Fruit fly (Drosophila melanogaster) whole organism, embryonic: ENCODE measurements around the gene pasi2.
A peak's percentile ranks its signal among the peaks of the same experiment; 100 is the strongest.

Experiments
- Antp ChIP-seq: fragments of 200-800 bp; sonication (Bioruptor generic); optimal IDR thresholded peaks from 3 replicates; lab custom pipeline; 2016; ENCODE audit warnings: missing biosample characterization, missing genetic modification characterization
- CG11085 ChIP-seq: fragments of 200-800 bp; sonication (Bioruptor generic); IDR thresholded peaks from 2 replicates; pipeline ENCODE4 v1.3.6; 2022; ENCODE audit warnings: missing biosample characterization, missing genetic modification characterization
- CG11696 ChIP-seq: fragments of 200-800 bp; sonication (Bioruptor generic); IDR thresholded peaks from 2 replicates; pipeline ENCODE4 v1.3.6; 2022; ENCODE audit warnings: missing biosample characterization, missing genetic modification characterization
- CG1233 ChIP-seq: fragments of 200-800 bp; sonication (Bioruptor generic); optimal IDR thresholded peaks from 4 replicates; lab custom pipeline; 2018; ENCODE audit warnings: missing biosample characterization, mild to moderate bottlenecking, missing genetic modification characterization
- CG12942 ChIP-seq: fragments of 200-800 bp; sonication (Bioruptor generic); optimal IDR thresholded peaks from 3 replicates; lab custom pipeline; 2016; ENCODE audit warnings: missing biosample characterization, missing genetic modification characterization
- CG15073 ChIP-seq: fragments of 200-800 bp; sonication (Bioruptor generic); optimal IDR thresholded peaks from 2 replicates; lab custom pipeline; 2016; ENCODE audit warnings: missing biosample characterization, missing genetic modification characterization
- CG2116 ChIP-seq: fragments of 200-800 bp; sonication (Bioruptor generic); optimal IDR thresholded peaks from 3 replicates; lab custom pipeline; 2018; ENCODE audit warnings: missing biosample characterization, mild to moderate bottlenecking, missing genetic modification characterization
- CG2129 ChIP-seq: fragments of 200-800 bp; sonication (Bioruptor generic); IDR thresholded peaks from 2 replicates; pipeline ENCODE4 v1.3.6; 2022; ENCODE audit warnings: missing biosample characterization, missing genetic modification characterization; ENCODE audit not compliant: partially characterized antibody
- CG32532 ChIP-seq: fragments of 200-800 bp; sonication (Bioruptor generic); IDR thresholded peaks from 2 replicates; pipeline ENCODE4 v1.3.6; 2022; ENCODE audit warnings: missing biosample characterization, missing genetic modification characterization
- CG32772 ChIP-seq: fragments of 200-800 bp; sonication (Bioruptor generic); IDR thresholded peaks from 2 replicates; pipeline ENCODE4 v1.3.6; 2022; ENCODE audit warnings: missing biosample characterization, missing genetic modification characterization
- CG33213 ChIP-seq: fragments of 200-800 bp; sonication (Bioruptor generic); optimal IDR thresholded peaks from 3 replicates; lab custom pipeline; 2016; ENCODE audit warnings: missing biosample characterization, missing genetic modification characterization
- CG34422 ChIP-seq: fragments of 200-800 bp; sonication (Bioruptor generic); IDR thresholded peaks from 3 replicates; pipeline ENCODE4 v1.3.6; 2022; ENCODE audit warnings: missing biosample characterization, missing genetic modification characterization
- CG3995 ChIP-seq: fragments of 200-800 bp; sonication (Bioruptor generic); optimal IDR thresholded peaks from 3 replicates; lab custom pipeline; 2016; ENCODE audit warnings: missing biosample characterization, missing genetic modification characterization
- CG6254 ChIP-seq: fragments of 200-800 bp; sonication (Bioruptor generic); optimal IDR thresholded peaks from 3 replicates; lab custom pipeline; 2017; ENCODE audit warnings: mild to moderate bottlenecking, missing biosample characterization, missing genetic modification reagents, missing genetic modification characterization
- CG6689 ChIP-seq: fragments of 200-800 bp; sonication (Bioruptor generic); IDR thresholded peaks from 2 replicates; pipeline ENCODE4 v1.3.6; 2022; ENCODE audit warnings: missing biosample characterization, missing genetic modification characterization
- CG7556 ChIP-seq: fragments of 200-800 bp; sonication (Bioruptor generic); optimal IDR thresholded peaks from 2 replicates; lab custom pipeline; 2017; ENCODE audit warnings: missing biosample characterization, mild to moderate bottlenecking, missing genetic modification characterization
- CG8765 ChIP-seq: fragments of 200-800 bp; sonication (Bioruptor generic); IDR thresholded peaks from 2 replicates; pipeline ENCODE4 v1.3.6; 2022; ENCODE audit warnings: missing biosample characterization, missing genetic modification characterization
- CG9215 ChIP-seq: fragments of 200-800 bp; sonication (Bioruptor generic); IDR thresholded peaks from 2 replicates; pipeline ENCODE4 v1.3.6; 2022; ENCODE audit warnings: missing biosample characterization, missing genetic modification characterization
- Dll ChIP-seq: fragments of 200-800 bp; sonication (Bioruptor generic); IDR thresholded peaks from 4 replicates; pipeline ENCODE4 v1.3.6; 2022; ENCODE audit warnings: missing biosample characterization, missing genetic modification characterization; ENCODE audit not compliant: partially characterized antibody
- Ets65A ChIP-seq: fragments of 200-800 bp; sonication (Bioruptor generic); peaks from one replicate; lab custom pipeline; 2016; ENCODE audit warnings: missing biosample characterization, missing genetic modification characterization
- Fer1 ChIP-seq: fragments of 200-800 bp; sonication (Bioruptor generic); optimal IDR thresholded peaks from 2 replicates; lab custom pipeline; 2017; ENCODE audit warnings: missing biosample characterization, mild to moderate bottlenecking, missing genetic modification characterization
- Hmx ChIP-seq: fragments of 200-800 bp; sonication (Bioruptor generic); optimal IDR thresholded peaks from 2 replicates; lab custom pipeline; 2016; ENCODE audit warnings: missing biosample characterization, missing genetic modification characterization
- Hr3 ChIP-seq: fragments of 200-800 bp; sonication (Bioruptor generic); optimal IDR thresholded peaks from 3 replicates; lab custom pipeline; 2016; ENCODE audit warnings: missing biosample characterization, missing genetic modification characterization
- Hsf ChIP-seq: fragments of 200-800 bp; sonication (Bioruptor generic); optimal IDR thresholded peaks from 3 replicates; lab custom pipeline; 2016; ENCODE audit warnings: missing biosample characterization, missing genetic modification characterization
- MESR4 ChIP-seq: fragments of 200-800 bp; sonication (Bioruptor generic); optimal IDR thresholded peaks from 2 replicates; lab custom pipeline; 2018; ENCODE audit warnings: missing biosample characterization, mild to moderate bottlenecking, missing genetic modification characterization, moderate library complexity
- Meics ChIP-seq: fragments of 200-800 bp; sonication (Bioruptor generic); optimal IDR thresholded peaks from 2 replicates; lab custom pipeline; 2017; ENCODE audit warnings: missing biosample characterization, mild to moderate bottlenecking, missing genetic modification characterization
- NC2α ChIP-seq: fragments of 200-800 bp; sonication (Bioruptor generic); optimal IDR thresholded peaks from 2 replicates; lab custom pipeline; 2016; ENCODE audit warnings: missing biosample characterization, missing genetic modification characterization
- Neu2 ChIP-seq: fragments of 200-800 bp; sonication (Bioruptor generic); optimal IDR thresholded peaks from 3 replicates; lab custom pipeline; 2016; ENCODE audit warnings: missing biosample characterization, missing genetic modification characterization, borderline replicate concordance
- Oaz ChIP-seq: fragments of 200-800 bp; sonication (Bioruptor generic); IDR thresholded peaks from 2 replicates; pipeline ENCODE4 v1.3.6; 2022; ENCODE audit warnings: missing biosample characterization, missing genetic modification characterization
- Spps ChIP-seq: fragments of 200-800 bp; sonication (Bioruptor generic); optimal IDR thresholded peaks from 2 replicates; lab custom pipeline; 2018; ENCODE audit warnings: missing biosample characterization, mild to moderate bottlenecking, missing genetic modification characterization
- br ChIP-seq: fragments of >200 bp; optimal IDR thresholded peaks from 2 replicates; lab custom pipeline; 2017
- cas ChIP-seq: fragments of 200-800 bp; sonication (Bioruptor generic); IDR thresholded peaks from 2 replicates; pipeline ENCODE4 v1.3.6; 2022; ENCODE audit warnings: missing biosample characterization, missing genetic modification characterization
- caup ChIP-seq: fragments of 200-800 bp; sonication (Bioruptor generic); optimal IDR thresholded peaks from 3 replicates; lab custom pipeline; 2017; ENCODE audit warnings: missing biosample characterization, mild to moderate bottlenecking, missing genetic modification characterization, moderate library complexity; ENCODE audit not compliant: severe bottlenecking
- chn ChIP-seq: fragments of 200-800 bp; sonication (Bioruptor generic); optimal IDR thresholded peaks from 2 replicates; lab custom pipeline; 2016; ENCODE audit warnings: missing biosample characterization, missing genetic modification characterization
- corto ChIP-seq: fragments of 200-800 bp; sonication (Bioruptor generic); optimal IDR thresholded peaks from 2 replicates; lab custom pipeline; 2016; ENCODE audit warnings: missing biosample characterization, mild to moderate bottlenecking, missing genetic modification characterization, moderate library complexity
- crol ChIP-seq: fragments of 200-800 bp; sonication (Bioruptor generic); IDR thresholded peaks from 2 replicates; pipeline ENCODE4 v1.3.6; 2022; ENCODE audit warnings: missing biosample characterization, missing genetic modification characterization
- da ChIP-seq: fragments of 200-800 bp; sonication (Bioruptor generic); optimal IDR thresholded peaks from 2 replicates; lab custom pipeline; 2016; ENCODE audit warnings: missing biosample characterization, missing genetic modification characterization
- dati ChIP-seq: fragments of 200-800 bp; sonication (Bioruptor generic); IDR thresholded peaks from 2 replicates; pipeline ENCODE4 v1.3.6; 2022; ENCODE audit warnings: missing biosample characterization, missing genetic modification characterization
- en ChIP-seq: fragments of 200-800 bp; sonication (Bioruptor generic); optimal IDR thresholded peaks from 2 replicates; lab custom pipeline; 2016; ENCODE audit warnings: missing biosample characterization, missing genetic modification characterization
- exex ChIP-seq: fragments of 200-800 bp; sonication (Bioruptor generic); optimal IDR thresholded peaks from 4 replicates; lab custom pipeline; 2018; ENCODE audit warnings: missing biosample characterization, mild to moderate bottlenecking, missing genetic modification characterization, moderate library complexity
- ftz-f1 ChIP-seq: fragments of 200-800 bp; sonication (Bioruptor generic); optimal IDR thresholded peaks from 2 replicates; lab custom pipeline; 2016; ENCODE audit warnings: missing biosample characterization, missing genetic modification characterization
- ham ChIP-seq: fragments of 200-800 bp; sonication (Bioruptor generic); IDR thresholded peaks from 2 replicates; pipeline ENCODE4 v1.3.6; 2022; ENCODE audit warnings: missing biosample characterization, missing genetic modification characterization
- hkb ChIP-seq, 2 experiments: fragments of 200-800 bp in 1 of 2; fragments of >200 bp in 1 of 2; sonication (Bioruptor generic) in 1 of 2; IDR thresholded peaks in 1 of 2; optimal IDR thresholded peaks in 1 of 2; 2 replicates each; pipeline versions ENCODE4 v1.3.6 to Lab custom; 2017 to 2022; ENCODE audit warnings: missing biosample characterization in 1 of 2, missing genetic modification characterization in 1 of 2
- klu ChIP-seq: fragments of 200-800 bp; sonication (Bioruptor generic); IDR thresholded peaks from 2 replicates; pipeline ENCODE4 v1.3.6; 2022; ENCODE audit warnings: missing biosample characterization, missing genetic modification characterization
- pros ChIP-seq: fragments of 200-800 bp; sonication (Bioruptor generic); optimal IDR thresholded peaks from 3 replicates; lab custom pipeline; 2019; ENCODE audit warnings: missing biosample characterization, mild to moderate bottlenecking, missing genetic modification characterization, moderate library complexity
- row ChIP-seq: fragments of 200-800 bp; sonication (Bioruptor generic); IDR thresholded peaks from 3 replicates; pipeline ENCODE4 v1.3.6; 2022; ENCODE audit warnings: missing biosample characterization, missing genetic modification characterization
- slou ChIP-seq: fragments of 200-800 bp; sonication (Bioruptor generic); optimal IDR thresholded peaks from 3 replicates; lab custom pipeline; 2016; ENCODE audit warnings: missing biosample characterization, missing genetic modification characterization
- trh ChIP-seq: fragments of 200-800 bp; sonication (Bioruptor generic); optimal IDR thresholded peaks from 2 replicates; lab custom pipeline; 2016; ENCODE audit warnings: missing biosample characterization, missing genetic modification characterization
- tx ChIP-seq: fragments of 200-800 bp; sonication (Bioruptor generic); optimal IDR thresholded peaks from 2 replicates; lab custom pipeline; 2016; ENCODE audit warnings: missing biosample characterization, missing genetic modification characterization

The pasi2 gene

dm6 chr3R:9341189-9342012 lies 6.4 kb downstream of the pasi2 start (continued):
- peak; percentile 20 for TF ChIP-seq tx (GFP tag; lab: Kevin White, UChicago)
- TF ChIP-seq CG1233, result peak; percentile 76
- TF ChIP-seq CG32772 (GFP tag; lab: Robert Waterston, UW), result 0 out of 2 replicates have a peak, but pooled peaks have one; percentile 36
- TF ChIP-seq row (GFP tag; lab: Robert Waterston, UW), result peak; percentile 98
- peak; percentile 80 for TF ChIP-seq caup (GFP tag; lab: Kevin White, UChicago)
- peak; percentile 46; the same call in 1 of the 2 replicates for TF ChIP-seq crol
- TF ChIP-seq cas (GFP tag; lab: Robert Waterston, UW), result peak; percentile 60; the same call in 1 of the 2 replicates
- peak; percentile 61 for TF ChIP-seq NC2α
- no peak; the same call in 1 of the 2 replicates for TF ChIP-seq ham (GFP tag; lab: Robert Waterston, UW)
- peak; percentile 1 for TF ChIP-seq da (GFP tag; lab: Kevin White, UChicago)
- TF ChIP-seq ftz-f1, result no peak
- peak; percentile 91 for TF ChIP-seq Fer1 (GFP tag; lab: Kevin White, UChicago)
- peak; percentile 70 for TF ChIP-seq Hsf (GFP tag; lab: Kevin White, UChicago)
- no peak for TF ChIP-seq br (lab: Kevin White, UChicago)
- peak; percentile 93 for TF ChIP-seq CG2129 (GFP tag; lab: Robert Waterston, UW)
- peak; percentile 64 for TF ChIP-seq CG6689 (GFP tag; lab: Robert Waterston, UW)
- TF ChIP-seq Oaz (GFP tag; lab: Robert Waterston, UW), result peak; percentile 44; the same call in 1 of the 2 replicates
- TF ChIP-seq CG9215, result no peak; the same call in 1 of the 2 replicates
- TF ChIP-seq Meics (GFP tag; lab: Kevin White, UChicago), result peak; percentile 90
- peak; percentile 70 for TF ChIP-seq exex
- peak; percentile 69; the same call in 1 of the 2 replicates for TF ChIP-seq klu (GFP tag; lab: Robert Waterston, UW)
- TF ChIP-seq CG15073 (GFP tag; lab: Kevin White, UChicago), result no peak
- TF ChIP-seq CG34422 (GFP tag; lab: Robert Waterston, UW), result peak; percentile 55; the same call in 2 of the 3 replicates
- peak; percentile 37 for TF ChIP-seq MESR4 (GFP tag; lab: Kevin White, UChicago)
- TF ChIP-seq Hr3, result peak; percentile 63
- TF ChIP-seq CG7556, result peak; percentile 88
- peak; percentile 75 for TF ChIP-seq pros (GFP tag; lab: Kevin White, UChicago)
- TF ChIP-seq CG32532 (GFP tag; lab: Robert Waterston, UW), result peak; percentile 85
- peak; percentile 56 for TF ChIP-seq chn (GFP tag; lab: Kevin White, UChicago)
- peak; percentile 41; the same call in 1 of the 2 replicates for TF ChIP-seq CG8765 (GFP tag; lab: Robert Waterston, UW)
- peak; percentile 56 for TF ChIP-seq CG6254 (GFP tag; lab: Kevin White, UChicago)
- TF ChIP-seq slou (GFP tag; lab: Kevin White, UChicago), result peak; percentile 44
- TF ChIP-seq CG2116 (GFP tag; lab: Kevin White, UChicago), result peak; percentile 60
- TF ChIP-seq en (GFP tag; lab: Kevin White, UChicago), result no peak
- TF ChIP-seq Dll, result peak; percentile 97
- peak; percentile 60 for TF ChIP-seq CG12942 (GFP tag; lab: Kevin White, UChicago)
- TF ChIP-seq Spps, result peak; percentile 54
- no peak for TF ChIP-seq dati (GFP tag; lab: Robert Waterston, UW)
- TF ChIP-seq trh (GFP tag; lab: Kevin White, UChicago), result peak; percentile 0
- TF ChIP-seq CG3995, result peak; percentile 47
- TF ChIP-seq hkb (optimal IDR thresholded peaks at IDR 0.05; lab: Kevin White, UChicago), result no peak
- peak; percentile 67 for TF ChIP-seq hkb (GFP tag; IDR thresholded peaks at IDR 0.05; lab: Robert Waterston, UW)
- TF ChIP-seq Neu2 (GFP tag; lab: Kevin White, UChicago), result peak; percentile 5
- TF ChIP-seq Hmx (GFP tag; lab: Kevin White, UChicago), result peak; percentile 68
- peak; percentile 34; the same call in 1 of the 2 replicates for TF ChIP-seq CG11085 (GFP tag; lab: Robert Waterston, UW)
- TF ChIP-seq CG33213, result peak; percentile 53
- TF ChIP-seq Antp (GFP tag; lab: Kevin White, UChicago), result peak; percentile 65
- peak; percentile 89 for TF ChIP-seq corto (GFP tag; lab: Kevin White, UChicago)
- TF ChIP-seq Ets65A (GFP tag; lab: Kevin White, UChicago), result peak; percentile 20
- no peak for TF ChIP-seq CG11696 (GFP tag; lab: Robert Waterston, UW)
